Worm (Caenorhabditis elegans): ENCODE measurements around the gene T05B11.4.

DNA sequence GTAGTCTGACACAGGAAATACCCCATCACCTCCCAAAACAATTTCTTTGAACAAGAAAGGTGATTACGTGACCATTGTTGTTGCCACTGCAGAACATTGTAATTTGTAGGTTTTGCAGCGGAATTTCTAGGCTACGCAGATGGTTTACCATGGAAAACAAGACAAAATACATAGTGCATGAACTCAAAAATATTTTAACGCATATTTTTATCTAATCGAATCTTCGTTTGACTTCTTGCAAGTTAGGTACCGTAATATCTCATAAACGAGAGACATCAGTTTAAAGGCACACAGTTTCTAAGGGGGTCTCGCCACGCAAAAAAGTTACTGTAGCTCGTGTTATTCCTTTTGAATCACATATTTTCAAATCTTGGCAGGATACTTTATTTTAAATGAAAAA, 24.5 kb upstream of the T05B11.4 start:
- TF ChIP-seq ztf-23 (GFP tag; IDR thresholded peaks at IDR 0.05) (no peak), flt-1 (GFP tag; IDR thresholded peaks at IDR 0.05) (no peak), med-1 (GFP tag; optimal IDR thresholded peaks at IDR 0.05; ENCODE audit: insufficient read depth) (no peak), ref-1 (GFP tag; conservative IDR thresholded peaks at IDR 0.05) (no peak), ztf-29 (GFP tag; IDR thresholded peaks at IDR 0.05) (no peak)
